Worm (Caenorhabditis elegans) whole organism, L2 larva: ENCODE measurements around the gene Y7A9D.1.

ENCODE experiments used
- F13H6.1 ChIP-seq: sonication (generic microtip); optimal IDR thresholded peaks from 2 replicates; lab custom pipeline; 2016; ENCODE audit warnings: missing genetic modification characterization, missing compliant biosample characterization
- ZK546.5 ChIP-seq: sonication (generic microtip); optimal IDR thresholded peaks from 2 replicates; lab custom pipeline; 2017; ENCODE audit warnings: missing biosample characterization, missing genetic modification characterization
- alr-1 ChIP-seq: fragments of 150-350 bp; optimal IDR thresholded peaks from 2 replicates; lab custom pipeline; 2014; ENCODE audit warnings: missing biosample characterization, missing genetic modification characterization
- ama-1 ChIP-seq: fragments of 150-350 bp; optimal IDR thresholded peaks from 2 replicates; lab custom pipeline; 2018; ENCODE audit warnings: inconsistent platforms
- blmp-1 ChIP-seq: sonication (generic microtip); optimal IDR thresholded peaks from 2 replicates; lab custom pipeline; 2017; ENCODE audit warnings: missing genetic modification characterization, mild to moderate bottlenecking, missing compliant biosample characterization, antibody characterized with exemption, moderate library complexity; ENCODE audit not compliant: insufficient read depth
- ceh-16 ChIP-seq: fragments of 150-350 bp; optimal IDR thresholded peaks from 2 replicates; lab custom pipeline; 2014; ENCODE audit warnings: missing biosample characterization, missing genetic modification characterization
- ceh-82 ChIP-seq: fragments of 150-350 bp; optimal IDR thresholded peaks from 2 replicates; lab custom pipeline; 2014; ENCODE audit warnings: missing biosample characterization, missing genetic modification characterization
- crh-2 ChIP-seq: sonication (generic microtip); optimal IDR thresholded peaks from 2 replicates; lab custom pipeline; 2017; ENCODE audit warnings: missing biosample characterization, missing genetic modification characterization
- dmd-4 ChIP-seq: sonication (generic microtip); optimal IDR thresholded peaks from 2 replicates; lab custom pipeline; 2017; ENCODE audit warnings: missing biosample characterization, missing genetic modification characterization
- elt-1 ChIP-seq: fragments of 150-350 bp; optimal IDR thresholded peaks from 2 replicates; lab custom pipeline; 2014; ENCODE audit warnings: missing biosample characterization, missing genetic modification characterization
- elt-3 ChIP-seq: sonication (generic microtip); optimal IDR thresholded peaks from 2 replicates; lab custom pipeline; 2017; ENCODE audit warnings: missing biosample characterization, missing genetic modification characterization
- fos-1 ChIP-seq: fragments of 150-350 bp; optimal IDR thresholded peaks from 2 replicates; lab custom pipeline; 2014; ENCODE audit warnings: missing biosample characterization, missing genetic modification characterization
- gmeb-1 ChIP-seq: fragments of 150-350 bp; optimal IDR thresholded peaks from 2 replicates; lab custom pipeline; 2014; ENCODE audit warnings: missing biosample characterization, missing genetic modification characterization
- lin-11 ChIP-seq: fragments of 150-350 bp; sonication (generic microtip); optimal IDR thresholded peaks from 2 replicates; lab custom pipeline; 2014; ENCODE audit warnings: missing biosample characterization, missing genetic modification characterization, inconsistent platforms, mixed read lengths
- lin-13 ChIP-seq: fragments of 150-350 bp; optimal IDR thresholded peaks from 2 replicates; lab custom pipeline; 2014; ENCODE audit warnings: missing biosample characterization, missing genetic modification reagents, missing genetic modification characterization
- lin-39 ChIP-seq: fragments of 150-350 bp; optimal IDR thresholded peaks from 2 replicates; lab custom pipeline; 2014; ENCODE audit warnings: missing biosample characterization, missing genetic modification reagents, missing genetic modification characterization
- lsy-2 ChIP-seq, 2 experiments: fragments of 150-350 bp in 1 of 2; sonication (generic microtip) in 1 of 2; optimal IDR thresholded peaks; 2 replicates each; lab custom pipeline; 2014 to 2017; ENCODE audit warnings: missing biosample characterization in 2 of 2, missing genetic modification characterization in 2 of 2
- mab-5 ChIP-seq: fragments of 150-350 bp; optimal IDR thresholded peaks from 2 replicates; lab custom pipeline; 2014; ENCODE audit warnings: missing biosample characterization, missing genetic modification characterization
- mbf-1 ChIP-seq: sonication (generic microtip); optimal IDR thresholded peaks from 2 replicates; lab custom pipeline; 2017; ENCODE audit warnings: missing biosample characterization, missing genetic modification characterization
- mdl-1 ChIP-seq, 2 experiments: fragments of 150-350 bp in 1 of 2; sonication (generic microtip) in 1 of 2; optimal IDR thresholded peaks; 2 replicates each; lab custom pipeline; 2017; ENCODE audit warnings: missing biosample characterization in 2 of 2, missing genetic modification characterization in 2 of 2
- nhr-12 ChIP-seq: fragments of 150-350 bp; optimal IDR thresholded peaks from 2 replicates; lab custom pipeline; 2014; ENCODE audit warnings: missing biosample characterization, missing genetic modification characterization
- nhr-21 ChIP-seq: fragments of 150-350 bp; optimal IDR thresholded peaks from 2 replicates; lab custom pipeline; 2014; ENCODE audit warnings: missing biosample characterization, missing genetic modification characterization
- nhr-237 ChIP-seq: fragments of 150-350 bp; optimal IDR thresholded peaks from 2 replicates; lab custom pipeline; 2014; ENCODE audit warnings: missing biosample characterization, missing genetic modification characterization
- nhr-25 ChIP-seq: fragments of 150-350 bp; sonication (generic microtip); optimal IDR thresholded peaks from 3 replicates; lab custom pipeline; 2014; ENCODE audit warnings: missing biosample characterization, missing genetic modification characterization
- nhr-6 ChIP-seq: fragments of 150-350 bp; optimal IDR thresholded peaks from 2 replicates; lab custom pipeline; 2014; ENCODE audit warnings: missing biosample characterization, missing genetic modification characterization
- nhr-77 ChIP-seq: fragments of 150-350 bp; optimal IDR thresholded peaks from 2 replicates; lab custom pipeline; 2014; ENCODE audit warnings: missing biosample characterization, missing genetic modification characterization
- peb-1 ChIP-seq: fragments of 150-350 bp; optimal IDR thresholded peaks from 2 replicates; lab custom pipeline; 2014; ENCODE audit warnings: missing biosample characterization, missing genetic modification characterization
- sem-4 ChIP-seq: fragments of 150-350 bp; optimal IDR thresholded peaks from 2 replicates; lab custom pipeline; 2014; ENCODE audit warnings: missing biosample characterization, missing genetic modification reagents, missing genetic modification characterization
- skn-1 ChIP-seq: sonication (generic microtip); optimal IDR thresholded peaks from 2 replicates; lab custom pipeline; 2017; ENCODE audit warnings: missing biosample characterization, missing genetic modification characterization
- sma-3 ChIP-seq: sonication (generic microtip); optimal IDR thresholded peaks from 2 replicates; lab custom pipeline; 2016; ENCODE audit warnings: missing genetic modification reagents, missing genetic modification characterization, missing compliant biosample characterization
- snpc-4 ChIP-seq: fragments of 150-350 bp; optimal IDR thresholded peaks from 2 replicates; lab custom pipeline; 2014; ENCODE audit warnings: missing biosample characterization, missing genetic modification characterization
- unc-39 ChIP-seq: fragments of 150-350 bp; optimal IDR thresholded peaks from 2 replicates; lab custom pipeline; 2014; ENCODE audit warnings: missing biosample characterization, missing genetic modification characterization
- unc-55 ChIP-seq: fragments of 150-350 bp; sonication (generic microtip); optimal IDR thresholded peaks from 3 replicates; lab custom pipeline; 2014; ENCODE audit warnings: missing biosample characterization, missing genetic modification reagents, missing genetic modification characterization
- unc-62 ChIP-seq: fragments of 150-350 bp; optimal IDR thresholded peaks from 2 replicates; lab custom pipeline; 2014; ENCODE audit warnings: missing biosample characterization, missing genetic modification reagents, missing genetic modification characterization
- ztf-1 ChIP-seq: fragments of 200-800 bp; sonication (Bioruptor generic); conservative IDR thresholded peaks from 2 replicates; pipeline ENCODE4 v1.3.6; 2022; ENCODE audit warnings: missing genetic modification characterization, missing compliant biosample characterization
- ztf-11 ChIP-seq: sonication (generic microtip); optimal IDR thresholded peaks from 2 replicates; lab custom pipeline; 2017; ENCODE audit warnings: missing biosample characterization, missing genetic modification characterization
- ztf-4 ChIP-seq: fragments of 150-350 bp; optimal IDR thresholded peaks from 2 replicates; lab custom pipeline; 2014; ENCODE audit warnings: missing biosample characterization, missing genetic modification characterization

Y7A9D.1 gene

ce11 chrIV:16336721-16337120 is 45.3 kb downstream of the Y7A9D.1 start, which contains the start of gene C35D6.13:
Gene C35D6.13, plus strand, starts transcription at chrIV:16337021.
- TF ChIP-seq lsy-2 (tag; optimal IDR thresholded peaks at IDR 0.05; lab: Kevin White, UChicago) = no peak
- TF ChIP-seq elt-1 (tag; lab: Kevin White, UChicago) = no peak
- no peak for TF ChIP-seq mab-5 (tag; lab: Kevin White, UChicago)
- TF ChIP-seq alr-1 = no peak
- no peak for TF ChIP-seq F13H6.1 (tag; lab: Kevin White, UChicago)
- no peak for TF ChIP-seq dmd-4 (tag; lab: Kevin White, UChicago)
- no peak for TF ChIP-seq lin-39 (tag; lab: Kevin White, UChicago)
- TF ChIP-seq nhr-237 (tag; lab: Kevin White, UChicago) = no peak
- no peak for TF ChIP-seq sem-4
- no peak for TF ChIP-seq sma-3
- TF ChIP-seq gmeb-1 (tag; lab: Kevin White, UChicago) = no peak
- no peak for TF ChIP-seq ZK546.5 (tag; lab: Kevin White, UChicago)
- no peak for TF ChIP-seq ceh-16
- TF ChIP-seq lin-13 (GFP tag; lab: Kevin White, UChicago) = no peak
- no peak for TF ChIP-seq ama-1

- TF ChIP-seq sem-4 = no peak
- no peak for TF ChIP-seq nhr-237 (tag; lab: Kevin White, UChicago)
- no peak for TF ChIP-seq lin-11 (tag; lab: Kevin White, UChicago)
- no peak for TF ChIP-seq skn-1
- TF ChIP-seq snpc-4 (tag; lab: Kevin White, UChicago) = no peak
- TF ChIP-seq mbf-1 = no peak
- TF ChIP-seq ZK546.5 (tag; lab: Kevin White, UChicago) = no peak
- no peak for TF ChIP-seq lin-39 (tag; lab: Kevin White, UChicago)
- TF ChIP-seq ztf-4 (tag; lab: Kevin White, UChicago) = no peak
- TF ChIP-seq alr-1 = no peak
- no peak for TF ChIP-seq unc-62 (GFP tag; lab: Kevin White, UChicago)
- no peak for TF ChIP-seq elt-3
- TF ChIP-seq unc-55 = no peak
- TF ChIP-seq fos-1 (tag; lab: Kevin White, UChicago) = no peak
- TF ChIP-seq nhr-12 = no peak
- TF ChIP-seq ceh-16 = no peak
- no peak for TF ChIP-seq ztf-1
- no peak for TF ChIP-seq blmp-1 (tag; lab: Kevin White, UChicago)
- TF ChIP-seq nhr-21 (tag; lab: Kevin White, UChicago) = no peak
- no peak for TF ChIP-seq peb-1
These were observed 47.0 kb downstream of the Y7A9D.1 start, which contains the start of gene srz-38 for ce11 chrIV:16335037-16335436. Gene srz-38, plus strand, starts transcription at chrIV:16335337.

ce11 chrIV:16333121-16333520 is 48.9 kb downstream of the Y7A9D.1 start:
- TF ChIP-seq elt-1 (tag; lab: Kevin White, UChicago) = no peak
- no peak for TF ChIP-seq ama-1
- no peak for TF ChIP-seq lin-39 (tag; lab: Kevin White, UChicago)
- TF ChIP-seq peb-1 = no peak
- no peak for TF ChIP-seq nhr-25 (tag; lab: Kevin White, UChicago)
- TF ChIP-seq unc-62 (GFP tag; lab: Kevin White, UChicago) = no peak
- no peak for TF ChIP-seq unc-39 (tag; lab: Kevin White, UChicago)
- no peak for TF ChIP-seq unc-55
- TF ChIP-seq gmeb-1 (tag; lab: Kevin White, UChicago) = no peak
- no peak for TF ChIP-seq crh-2 (tag; lab: Kevin White, UChicago)
- TF ChIP-seq nhr-77 = no peak
- TF ChIP-seq skn-1 = no peak
- TF ChIP-seq nhr-6 (tag; lab: Kevin White, UChicago) = no peak
- TF ChIP-seq ceh-16 = no peak
- TF ChIP-seq ztf-11 = no peak
- TF ChIP-seq nhr-21 (tag; lab: Kevin White, UChicago) = no peak
- TF ChIP-seq dmd-4 (tag; lab: Kevin White, UChicago) = no peak
- no peak for TF ChIP-seq mdl-1 (tag; optimal IDR thresholded peaks at IDR 0.05; lab: Kevin White, UChicago)
- no peak for TF ChIP-seq lin-13 (GFP tag; lab: Kevin White, UChicago)

- TF ChIP-seq ceh-82 (tag; lab: Kevin White, UChicago) (no peak), ZK546.5 (tag; lab: Kevin White, UChicago) (no peak), ztf-4 (tag; lab: Kevin White, UChicago) (no peak)
These were observed 49.4 kb downstream of the Y7A9D.1 start, which contains the start of gene srz-71 for ce11 chrIV:16332585-16332984. Gene srz-71, plus strand, starts transcription at chrIV:16332885.
